Fruit fly (Drosophila melanogaster): Measurements from ENCODE around the gene CG32107.

CG32107 gene

DNA sequence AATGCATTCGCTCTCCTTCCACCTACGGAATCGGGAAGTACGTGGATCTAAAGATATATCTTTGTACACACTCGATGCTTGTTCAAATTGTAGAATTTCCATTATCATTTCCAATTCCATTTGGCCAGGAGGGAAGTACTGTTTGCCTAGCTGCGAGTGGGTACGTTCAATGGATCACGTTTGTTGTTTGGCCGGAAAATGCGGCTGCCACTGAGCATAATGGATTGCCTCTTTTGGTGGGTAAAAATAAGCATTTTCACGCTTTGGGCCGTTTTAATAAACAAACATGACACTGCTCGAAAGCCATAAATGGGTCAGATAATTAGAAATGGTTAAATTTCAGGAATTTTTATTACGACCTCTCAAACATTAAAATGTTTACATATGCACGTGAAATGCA, 27.8 kb downstream of the CG32107 start:
- TF ChIP-seq CG4282 (GFP tag; optimal IDR thresholded peaks at IDR 0.05) (no peak), CG7556 (GFP tag; optimal IDR thresholded peaks at IDR 0.05) (no peak), sens (GFP tag) (peak; percentile 77), fu2 (GFP tag; optimal IDR thresholded peaks at IDR 0.05) (no peak), sqz (GFP tag; optimal IDR thresholded peaks at IDR 0.05) (no peak), org-1 (GFP tag; optimal IDR thresholded peaks at IDR 0.05) (no peak), kni (GFP tag; optimal IDR thresholded peaks at IDR 0.05) (peak; percentile 30), CG2199 (GFP tag; IDR thresholded peaks at IDR 0.05) (0 out of 3 replicates have a peak, but pooled peaks have one; percentile 60), CG11247 (GFP tag; IDR thresholded peaks at IDR 0.05) (no peak), zen (tag; optimal IDR thresholded peaks at IDR 0.05) (no peak), CG30431 (GFP tag; optimal IDR thresholded peaks at IDR 0.05) (no peak), Camta (GFP tag; optimal IDR thresholded peaks at IDR 0.05) (no peak), CG10462 (GFP tag; optimal IDR thresholded peaks at IDR 0.05) (no peak), CG32532 (GFP tag; IDR thresholded peaks at IDR 0.05) (no peak), CG7987 (GFP tag; optimal IDR thresholded peaks at IDR 0.05) (no peak), schlank (tag; optimal IDR thresholded peaks at IDR 0.05) (no peak), Dll (GFP tag; IDR thresholded peaks at IDR 0.05; ENCODE audit: partially characterized antibody) (no peak), ara (GFP tag; IDR thresholded peaks at IDR 0.05) (no peak), Med (GFP tag) (peak; percentile 8), row (GFP tag; IDR thresholded peaks at IDR 0.05) (no peak), HmgD (GFP tag; optimal IDR thresholded peaks at IDR 0.05) (no peak), CG15479 (GFP tag; optimal IDR thresholded peaks at IDR 0.05) (no peak), sd (tag; optimal IDR thresholded peaks at IDR 0.05) (peak; percentile 44)

DNA sequence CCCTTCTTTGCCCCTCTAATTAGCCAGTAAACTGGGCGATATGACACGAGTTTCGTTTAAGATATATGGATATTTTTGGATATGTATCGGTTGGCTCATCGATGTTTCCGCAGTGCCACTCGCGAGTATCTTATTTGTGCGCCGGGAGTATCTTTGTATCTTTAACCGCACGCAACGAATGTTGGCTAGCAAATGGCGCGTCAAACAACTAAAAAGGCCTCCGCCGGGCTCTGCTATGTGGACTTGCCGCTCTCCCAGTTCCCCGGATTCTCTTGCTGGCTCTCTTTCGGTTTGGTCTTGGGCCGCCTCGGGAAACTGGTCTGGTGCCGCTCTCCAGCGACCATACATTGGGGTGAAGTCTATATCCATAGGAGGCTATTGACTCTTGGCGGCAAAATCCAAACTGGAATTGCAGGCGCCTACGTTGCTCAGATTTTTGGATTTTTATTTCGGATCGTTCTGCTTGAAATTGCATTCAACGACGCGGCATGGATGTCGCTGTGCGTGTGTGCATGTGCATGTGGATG, 28.7 kb downstream of the CG32107 start:
- no peak for TF ChIP-seq Asciz (GFP tag; optimal IDR thresholded peaks at IDR 0.05)
- TF ChIP-seq CG7839 (tag; optimal IDR thresholded peaks at IDR 0.05), result no peak
- TF ChIP-seq CG10979 (tag; optimal IDR thresholded peaks at IDR 0.05), result no peak
- TF ChIP-seq Nf-YB (GFP tag; optimal IDR thresholded peaks at IDR 0.05), result no peak
- no peak for TF ChIP-seq Usf (GFP tag; optimal IDR thresholded peaks at IDR 0.05)
- TF ChIP-seq Meics (GFP tag; optimal IDR thresholded peaks at IDR 0.05), result no peak
- no peak for TF ChIP-seq CG17802 (tag; optimal IDR thresholded peaks at IDR 0.05)
- no peak for TF ChIP-seq YL-1 (GFP tag; optimal IDR thresholded peaks at IDR 0.05)
- TF ChIP-seq vfl (GFP tag; optimal IDR thresholded peaks at IDR 0.05), result no peak
- no peak for TF ChIP-seq CG15011 (GFP tag; optimal IDR thresholded peaks at IDR 0.05)
- TF ChIP-seq fd3F (GFP tag; optimal IDR thresholded peaks at IDR 0.05), result no peak
- TF ChIP-seq bbx (GFP tag; IDR thresholded peaks at IDR 0.05; ENCODE audit: partially characterized antibody), result peak; percentile 58
- TF ChIP-seq CG16863 (GFP tag; optimal IDR thresholded peaks at IDR 0.05), result no peak
- no peak for TF ChIP-seq nerfin-1 (tag; optimal IDR thresholded peaks at IDR 0.05)
- TF ChIP-seq CG7372 (GFP tag; IDR thresholded peaks at IDR 0.05), result no peak
- no peak for TF ChIP-seq pros (GFP tag; optimal IDR thresholded peaks at IDR 0.05)
- peak; percentile 78; the same call in 2 of the 3 replicates for TF ChIP-seq ci (GFP tag; IDR thresholded peaks at IDR 0.05)
- no peak for TF ChIP-seq CG4820 (GFP tag; optimal IDR thresholded peaks at IDR 0.05)
- TF ChIP-seq repo (GFP tag; optimal IDR thresholded peaks at IDR 0.05), result no peak
- TF ChIP-seq CG6272 (GFP tag; IDR thresholded peaks at IDR 0.05), result no peak
- no peak for TF ChIP-seq CG2202 (tag; optimal IDR thresholded peaks at IDR 0.05)
- TF ChIP-seq CG13894 (tag; optimal IDR thresholded peaks at IDR 0.05), result peak; percentile 59
- TF ChIP-seq CG6689 (GFP tag; IDR thresholded peaks at IDR 0.05), result no peak
- no peak for TF ChIP-seq CG10209 (GFP tag; optimal IDR thresholded peaks at IDR 0.05)
- TF ChIP-seq gsb (GFP tag; IDR thresholded peaks at IDR 0.05), result 0 out of 2 replicates have a peak, but pooled peaks have one; percentile 26
- no peak for TF ChIP-seq twi (tag; optimal IDR thresholded peaks at IDR 0.05)
- TF ChIP-seq H15 (GFP tag; IDR thresholded peaks at IDR 0.05), result no peak
- TF ChIP-seq h (optimal IDR thresholded peaks at IDR 0.05), result no peak
- TF ChIP-seq dysf (GFP tag; IDR thresholded peaks at IDR 0.05), result no peak
